Fruit fly (Drosophila melanogaster) whole organism, embryonic: ENCODE data around the gene Hpr1.

Experiments
- CG10543 ChIP-seq: fragments of 200-800 bp; sonication (Bioruptor generic); optimal IDR thresholded peaks from 3 replicates; lab custom pipeline; 2017; ENCODE audit warnings: missing biosample characterization, mild to moderate bottlenecking, missing genetic modification characterization, moderate library complexity
- CG10959 ChIP-seq: fragments of 200-800 bp; sonication (Bioruptor generic); IDR thresholded peaks from 2 replicates; pipeline ENCODE4 v1.3.6; 2022; ENCODE audit warnings: missing biosample characterization, missing genetic modification characterization
- CG31224 ChIP-seq: fragments of 200-800 bp; sonication (Bioruptor generic); IDR thresholded peaks from 2 replicates; pipeline ENCODE4 v1.3.6; 2022; ENCODE audit warnings: missing biosample characterization, missing genetic modification characterization
- CG3163 ChIP-seq: fragments of 200-800 bp; sonication (Bioruptor generic); optimal IDR thresholded peaks from 3 replicates; lab custom pipeline; 2016; ENCODE audit warnings: missing biosample characterization, missing genetic modification characterization
- CHES-1-like ChIP-seq: fragments of 200-800 bp; sonication (Bioruptor generic); optimal IDR thresholded peaks from 2 replicates; lab custom pipeline; 2016; ENCODE audit warnings: missing biosample characterization, missing genetic modification characterization
- Nf-YC ChIP-seq: fragments of 200-800 bp; optimal IDR thresholded peaks from 3 replicates; lab custom pipeline; 2019; ENCODE audit warnings: missing biosample characterization, mild to moderate bottlenecking, missing genetic modification characterization, moderate library complexity
- Sox102F ChIP-seq: fragments of 200-800 bp; sonication (Bioruptor generic); optimal IDR thresholded peaks from 2 replicates; lab custom pipeline; 2018; ENCODE audit warnings: missing biosample characterization, mild to moderate bottlenecking, missing genetic modification characterization, moderate library complexity
- ab ChIP-seq: fragments of 200-800 bp; sonication (Bioruptor generic); optimal IDR thresholded peaks from 2 replicates; lab custom pipeline; 2016; ENCODE audit warnings: missing biosample characterization, missing genetic modification characterization
- cg ChIP-seq: fragments of 200-800 bp; sonication (Bioruptor generic); optimal IDR thresholded peaks from 3 replicates; lab custom pipeline; 2019; ENCODE audit warnings: missing biosample characterization, mild to moderate bottlenecking, missing genetic modification characterization, moderate library complexity
- dysf ChIP-seq: fragments of 200-800 bp; sonication (Bioruptor generic); IDR thresholded peaks from 3 replicates; pipeline ENCODE4 v1.3.6; 2022; ENCODE audit warnings: missing biosample characterization, missing genetic modification characterization
- hkb ChIP-seq, 2 experiments: fragments of 200-800 bp in 1 of 2; fragments of >200 bp in 1 of 2; sonication (Bioruptor generic) in 1 of 2; IDR thresholded peaks in 1 of 2; optimal IDR thresholded peaks in 1 of 2; 2 replicates each; pipeline versions ENCODE4 v1.3.6 to Lab custom; 2017 to 2022; ENCODE audit warnings: missing biosample characterization in 1 of 2, missing genetic modification characterization in 1 of 2
- klu ChIP-seq: fragments of 200-800 bp; sonication (Bioruptor generic); IDR thresholded peaks from 2 replicates; pipeline ENCODE4 v1.3.6; 2022; ENCODE audit warnings: missing biosample characterization, missing genetic modification characterization
- ranshi ChIP-seq: fragments of 200-800 bp; sonication (Bioruptor generic); IDR thresholded peaks from 2 replicates; pipeline ENCODE4 v1.3.6; 2022; ENCODE audit warnings: missing biosample characterization, missing genetic modification characterization
- sima ChIP-seq: fragments of 200-800 bp; sonication (Bioruptor generic); optimal IDR thresholded peaks from 2 replicates; lab custom pipeline; 2016; ENCODE audit warnings: missing biosample characterization, missing genetic modification characterization

DNA sequence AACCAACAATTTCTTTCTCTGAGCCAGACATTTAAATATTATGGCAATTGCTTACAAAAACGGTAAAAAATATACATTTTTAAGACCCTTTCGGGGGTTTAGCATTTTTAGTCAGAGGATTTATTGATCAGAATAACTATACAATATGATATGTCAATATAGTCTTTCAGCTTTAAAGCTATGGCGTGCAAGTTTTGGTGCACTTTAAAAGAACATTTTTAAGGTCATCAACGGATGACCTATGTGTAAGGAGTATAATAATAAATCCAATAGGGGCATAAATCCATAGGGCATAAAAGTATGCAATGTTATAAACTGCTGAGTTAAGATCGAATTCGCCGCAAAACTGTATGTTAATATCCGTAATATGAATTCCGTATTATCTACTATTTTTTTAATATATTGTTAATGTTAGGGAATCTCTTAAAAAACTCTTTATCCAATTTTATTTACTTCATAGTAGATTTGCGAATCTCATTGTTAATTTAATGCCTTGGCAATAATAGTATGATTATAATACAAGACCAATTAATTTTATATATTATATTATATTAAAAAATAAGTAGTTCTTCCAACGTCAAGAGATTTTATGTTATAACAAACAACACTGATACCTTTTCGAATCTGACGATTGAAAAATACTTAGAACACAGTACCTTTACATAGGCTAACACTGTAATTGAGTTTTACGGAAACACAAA lies 25.5 kb upstream of the Hpr1 start, which contains the start of gene CG14676:
- no peak for TF ChIP-seq CHES-1-like (GFP tag; lab: Kevin White, UChicago)
- no peak for TF ChIP-seq sima (GFP tag; lab: Kevin White, UChicago)
- no peak for TF ChIP-seq Nf-YC (tag; lab: Kevin White, UChicago)
- TF ChIP-seq hkb (optimal IDR thresholded peaks at IDR 0.05; lab: Kevin White, UChicago): no peak
- TF ChIP-seq hkb (GFP tag; IDR thresholded peaks at IDR 0.05; lab: Robert Waterston, UW): no peak
- TF ChIP-seq ab (GFP tag; lab: Kevin White, UChicago): no peak
- TF ChIP-seq klu (GFP tag; lab: Robert Waterston, UW): no peak
- TF ChIP-seq CG10543: no peak
- no peak for TF ChIP-seq CG3163
- TF ChIP-seq dysf (GFP tag; lab: Robert Waterston, UW): no peak
- TF ChIP-seq CG10959 (GFP tag; lab: Robert Waterston, UW): no peak
- no peak for TF ChIP-seq Sox102F (GFP tag; lab: Kevin White, UChicago)
- TF ChIP-seq ranshi (GFP tag; lab: Robert Waterston, UW): no peak
- no peak for TF ChIP-seq cg (GFP tag; lab: Kevin White, UChicago)
- TF ChIP-seq CG31224: no peak
